Comparison of ENCODE assay signal across 1 fruit fly cellular context in genomic region chr3L:17238129-17238732, dm6.
TF ChIP-seq lines count a peak whose summit lies in the region.

Gene Rbp6, minus strand, starts transcription at chr3L:17238212.

TF ChIP-seq in whole organism, embryonic, 481 proteins besides CTCF, POLR2A, EP300 and RAD21 (continued from another document and continues in another):
- TF ChIP-seq CG42726 (GFP tag; IDR thresholded peaks at IDR 0.05; lab: Robert Waterston, UW; ENCODE audit: partially characterized antibody) (no peak), CG1603 (tag; optimal IDR thresholded peaks at IDR 0.05; lab: Kevin White, UChicago) (peak; percentile 36), Lhr (GFP tag; optimal IDR thresholded peaks at IDR 0.05; lab: Kevin White, UChicago) (no peak), tap (tag; optimal IDR thresholded peaks at IDR 0.05; lab: Kevin White, UChicago) (no peak), slbo (GFP tag; IDR thresholded peaks at IDR 0.05; lab: Robert Waterston, UW) (no peak), sens (GFP tag; lab: Kevin White, UChicago) (peak; percentile 91), hth (optimal IDR thresholded peaks at IDR 0.05; lab: Kevin White, UChicago) (no peak), p53 (GFP tag; optimal IDR thresholded peaks at IDR 0.05; lab: Kevin White, UChicago) (no peak), jing (GFP tag; optimal IDR thresholded peaks at IDR 0.05; lab: Kevin White, UChicago) (no peak), CG8944 (GFP tag; optimal IDR thresholded peaks at IDR 0.05; lab: Kevin White, UChicago) (no peak), lab (GFP tag; optimal IDR thresholded peaks at IDR 0.05; lab: Kevin White, UChicago) (peak; percentile 1), CG10366 (GFP tag; IDR thresholded peaks at IDR 0.05; lab: Robert Waterston, UW) (no peak), esg (GFP tag; conservative IDR thresholded peaks at IDR 0.05; lab: Robert Waterston, UW) (no peak), nerfin-1 (tag; optimal IDR thresholded peaks at IDR 0.05; lab: Kevin White, UChicago) (no peak), CG30403 (GFP tag; optimal IDR thresholded peaks at IDR 0.05; lab: Kevin White, UChicago) (peak; percentile 37), Oaz (GFP tag; IDR thresholded peaks at IDR 0.05; lab: Robert Waterston, UW) (no peak), sima (GFP tag; optimal IDR thresholded peaks at IDR 0.05; lab: Kevin White, UChicago) (no peak), inv (GFP tag; IDR thresholded peaks at IDR 0.05; lab: Robert Waterston, UW; ENCODE audit: partially characterized antibody) (no peak), Poxn (GFP tag; IDR thresholded peaks at IDR 0.05; lab: Robert Waterston, UW) (no peak), sd (tag; optimal IDR thresholded peaks at IDR 0.05; lab: Kevin White, UChicago) (no peak), CrebB (tag; optimal IDR thresholded peaks at IDR 0.05; lab: Kevin White, UChicago) (no peak), CG14860 (GFP tag; IDR thresholded peaks at IDR 0.05; lab: Robert Waterston, UW; ENCODE audit: partially characterized antibody) (no peak), h (optimal IDR thresholded peaks at IDR 0.05; lab: Kevin White, UChicago) (no peak), row (GFP tag; IDR thresholded peaks at IDR 0.05; lab: Robert Waterston, UW) (peak; percentile 42; the same call in 1 of the 3 replicates), psq (GFP tag; optimal IDR thresholded peaks at IDR 0.05; lab: Kevin White, UChicago) (no peak), CG4404 (GFP tag; IDR thresholded peaks at IDR 0.05; lab: Robert Waterston, UW) (no peak), CG17328 (GFP tag; IDR thresholded peaks at IDR 0.05; lab: Robert Waterston, UW) (peak; percentile 35; the same call in 1 of the 2 replicates), HHEX (GFP tag; optimal IDR thresholded peaks at IDR 0.05; lab: Kevin White, UChicago) (no peak), lilli (GFP tag; optimal IDR thresholded peaks at IDR 0.05; lab: Kevin White, UChicago) (peak; percentile 16), crol (GFP tag; IDR thresholded peaks at IDR 0.05; lab: Robert Waterston, UW) (no peak), Scr (GFP tag; IDR thresholded peaks at IDR 0.05; lab: Robert Waterston, UW; ENCODE audit: partially characterized antibody) (no peak), CG10462 (GFP tag; optimal IDR thresholded peaks at IDR 0.05; lab: Kevin White, UChicago) (peak; percentile 8), CG6689 (GFP tag; IDR thresholded peaks at IDR 0.05; lab: Robert Waterston, UW) (0 out of 2 replicates have a peak, but pooled peaks have one; percentile 24), prd (optimal IDR thresholded peaks at IDR 0.05; lab: Kevin White, UChicago) (no peak), prd (GFP tag; IDR thresholded peaks at IDR 0.05; lab: Robert Waterston, UW) (0 out of 3 replicates have a peak, but pooled peaks have one; percentile 12), Kr (GFP tag; optimal IDR thresholded peaks at IDR 0.05; lab: Kevin White, UChicago) (no peak), CG9876 (GFP tag; optimal IDR thresholded peaks at IDR 0.05; lab: Kevin White, UChicago) (no peak), CG9932 (GFP tag; IDR thresholded peaks at IDR 0.05; lab: Robert Waterston, UW) (peak; percentile 22; the same call in 1 of the 2 replicates), onecut (GFP tag; IDR thresholded peaks at IDR 0.05; lab: Robert Waterston, UW) (no peak), CG2889 (GFP tag; IDR thresholded peaks at IDR 0.05; lab: Robert Waterston, UW) (no peak), lbe (GFP tag; optimal IDR thresholded peaks at IDR 0.05; lab: Kevin White, UChicago) (no peak), Gug (GFP tag; IDR thresholded peaks at IDR 0.05; lab: Robert Waterston, UW) (no peak), cato (GFP tag; optimal IDR thresholded peaks at IDR 0.05; lab: Kevin White, UChicago; ENCODE audit: borderline replicate concordance) (no peak), Six4 (GFP tag; optimal IDR thresholded peaks at IDR 0.05; lab: Kevin White, UChicago) (no peak), CG6791 (GFP tag; IDR thresholded peaks at IDR 0.05; lab: Robert Waterston, UW; ENCODE audit: partially characterized antibody) (no peak), Fer2 (tag; optimal IDR thresholded peaks at IDR 0.05; lab: Kevin White, UChicago) (no peak), CG10654 (GFP tag; optimal IDR thresholded peaks at IDR 0.05; lab: Kevin White, UChicago) (no peak), Nf-YB (GFP tag; optimal IDR thresholded peaks at IDR 0.05; lab: Kevin White, UChicago) (no peak), CG9215 (GFP tag; IDR thresholded peaks at IDR 0.05; lab: Robert Waterston, UW) (no peak), CG17568 (GFP tag; optimal IDR thresholded peaks at IDR 0.05; lab: Kevin White, UChicago) (no peak), CG2199 (GFP tag; IDR thresholded peaks at IDR 0.05; lab: Robert Waterston, UW) (no peak), phol (tag; optimal IDR thresholded peaks at IDR 0.05; lab: Kevin White, UChicago) (peak; percentile 16), HLH4C (GFP tag; IDR thresholded peaks at IDR 0.05; lab: Robert Waterston, UW; ENCODE audit: partially characterized antibody) (no peak), CG3838 (GFP tag; optimal IDR thresholded peaks at IDR 0.05; lab: Kevin White, UChicago) (no peak), CG4360 (GFP tag; IDR thresholded peaks at IDR 0.05; lab: Robert Waterston, UW) (peak; percentile 86), CG1602 (GFP tag; optimal IDR thresholded peaks at IDR 0.05; lab: Kevin White, UChicago) (no peak), da (GFP tag; optimal IDR thresholded peaks at IDR 0.05; lab: Kevin White, UChicago) (no peak), Hsf (GFP tag; optimal IDR thresholded peaks at IDR 0.05; lab: Kevin White, UChicago) (peak; percentile 47), CG4820 (GFP tag; optimal IDR thresholded peaks at IDR 0.05; lab: Kevin White, UChicago) (no peak), CG2678 (tag; optimal IDR thresholded peaks at IDR 0.05; lab: Kevin White, UChicago) (no peak), slou (GFP tag; optimal IDR thresholded peaks at IDR 0.05; lab: Kevin White, UChicago) (no peak), CG2120 (GFP tag; optimal IDR thresholded peaks at IDR 0.05; lab: Kevin White, UChicago) (peak; percentile 29), CG17359 (tag; optimal IDR thresholded peaks at IDR 0.05; lab: Kevin White, UChicago) (peak; percentile 23), CG13287 (GFP tag; IDR thresholded peaks at IDR 0.05; lab: Robert Waterston, UW; ENCODE audit: partially characterized antibody) (no peak), sim (GFP tag; IDR thresholded peaks at IDR 0.05; lab: Robert Waterston, UW) (peak; percentile 8; the same call in 1 of the 2 replicates), so (GFP tag; IDR thresholded peaks at IDR 0.05; lab: Robert Waterston, UW) (no peak), Dp (GFP tag; optimal IDR thresholded peaks at IDR 0.05; lab: Kevin White, UChicago) (no peak), Ssrp (tag; optimal IDR thresholded peaks at IDR 0.05; lab: Kevin White, UChicago) (no peak), Optix (GFP tag; IDR thresholded peaks at IDR 0.05; lab: Robert Waterston, UW) (no peak), Hr51 (GFP tag; optimal IDR thresholded peaks at IDR 0.05; lab: Kevin White, UChicago) (no peak), dysf (GFP tag; IDR thresholded peaks at IDR 0.05; lab: Robert Waterston, UW) (0 out of 3 replicates have a peak, but pooled peaks have one; percentile 38), CG10979 (tag; optimal IDR thresholded peaks at IDR 0.05; lab: Kevin White, UChicago) (no peak), salm (tag; optimal IDR thresholded peaks at IDR 0.05; lab: Kevin White, UChicago) (no peak), Stat92E (GFP tag; optimal IDR thresholded peaks at IDR 0.05; lab: Kevin White, UChicago) (no peak), NK7.1 (GFP tag; optimal IDR thresholded peaks at IDR 0.05; lab: Kevin White, UChicago) (no peak), pan (optimal IDR thresholded peaks at IDR 0.05; lab: Kevin White, UChicago) (no peak), pan (GFP tag; optimal IDR thresholded peaks at IDR 0.05 in 1 of 2, IDR thresholded peaks at IDR 0.05 in 1 of 2) (peak in 1 of 2 experiments; percentile 58), klu (GFP tag; IDR thresholded peaks at IDR 0.05; lab: Robert Waterston, UW) (no peak), pita (GFP tag; optimal IDR thresholded peaks at IDR 0.05; lab: Kevin White, UChicago) (no peak), chif (GFP tag; optimal IDR thresholded peaks at IDR 0.05; lab: Kevin White, UChicago) (no peak), slp2 (GFP tag; optimal IDR thresholded peaks at IDR 0.05; lab: Kevin White, UChicago) (no peak), CG17912 (GFP tag; optimal IDR thresholded peaks at IDR 0.05; lab: Kevin White, UChicago) (no peak), Ravus (GFP tag; IDR thresholded peaks at IDR 0.05; lab: Robert Waterston, UW) (no peak), CkIIα-i1 (GFP tag; IDR thresholded peaks at IDR 0.05; lab: Robert Waterston, UW) (no peak), PHDP (tag; optimal IDR thresholded peaks at IDR 0.05; lab: Kevin White, UChicago) (no peak), Ada2b (GFP tag; IDR thresholded peaks at IDR 0.05; lab: Robert Waterston, UW) (peak; percentile 43; the same call in 1 of the 2 replicates), dpn (GFP tag; optimal IDR thresholded peaks at IDR 0.05; lab: Kevin White, UChicago) (peak in 1 of 2 experiments; percentile 18), cwo (GFP tag; optimal IDR thresholded peaks at IDR 0.05; lab: Kevin White, UChicago) (no peak), Opbp (GFP tag; IDR thresholded peaks at IDR 0.05; lab: Robert Waterston, UW; ENCODE audit: partially characterized antibody) (no peak), unc-4 (GFP tag; IDR thresholded peaks at IDR 0.05; lab: Robert Waterston, UW; ENCODE audit: partially characterized antibody) (no peak), pros (GFP tag; optimal IDR thresholded peaks at IDR 0.05; lab: Kevin White, UChicago) (no peak), Chrac-16 (GFP tag; optimal IDR thresholded peaks at IDR 0.05; lab: Kevin White, UChicago) (no peak), sr (GFP tag; IDR thresholded peaks at IDR 0.05; lab: Robert Waterston, UW) (0 out of 3 replicates have a peak, but pooled peaks have one; percentile 20), zfh2 (GFP tag; optimal IDR thresholded peaks at IDR 0.05; lab: Kevin White, UChicago) (no peak), tgo (GFP tag; IDR thresholded peaks at IDR 0.05; lab: Robert Waterston, UW) (peak; percentile 42; the same call in 2 of the 3 replicates), CG14050 (GFP tag; IDR thresholded peaks at IDR 0.05; lab: Robert Waterston, UW) (no peak), Awh (GFP tag; IDR thresholded peaks at IDR 0.05; lab: Robert Waterston, UW) (no peak), CG15696 (tag; optimal IDR thresholded peaks at IDR 0.05; lab: Kevin White, UChicago) (no peak), CG8359 (GFP tag; optimal IDR thresholded peaks at IDR 0.05; lab: Kevin White, UChicago; ENCODE audit: borderline replicate concordance) (no peak), shn (GFP tag; optimal IDR thresholded peaks at IDR 0.05; lab: Kevin White, UChicago) (no peak), kay (GFP tag; optimal IDR thresholded peaks at IDR 0.05; lab: Kevin White, UChicago) (no peak), wek (GFP tag; optimal IDR thresholded peaks at IDR 0.05; lab: Kevin White, UChicago) (no peak), crp (GFP tag; optimal IDR thresholded peaks at IDR 0.05; lab: Kevin White, UChicago) (peak in 1 of 2 experiments; percentile 37), seq (GFP tag; IDR thresholded peaks at IDR 0.05; lab: Robert Waterston, UW) (no peak), nerfin-2 (GFP tag; IDR thresholded peaks at IDR 0.05; lab: Robert Waterston, UW; ENCODE audit: partially characterized antibody) (no peak), zen2 (GFP tag; IDR thresholded peaks at IDR 0.05; lab: Robert Waterston, UW; ENCODE audit: partially characterized antibody) (peak; percentile 41; the same call in 1 of the 3 replicates), nom (GFP tag; optimal IDR thresholded peaks at IDR 0.05; lab: Kevin White, UChicago) (peak; percentile 1), toy (GFP tag; IDR thresholded peaks at IDR 0.05; lab: Robert Waterston, UW) (no peak), Sox102F (GFP tag; optimal IDR thresholded peaks at IDR 0.05; lab: Kevin White, UChicago) (peak; percentile 36), pnt (GFP tag; optimal IDR thresholded peaks at IDR 0.05; lab: Kevin White, UChicago) (no peak), z (GFP tag; IDR thresholded peaks at IDR 0.05; lab: Robert Waterston, UW) (no peak), vvl (GFP tag; IDR thresholded peaks at IDR 0.05; lab: Robert Waterston, UW) (peak; percentile 54), ase (GFP tag; IDR thresholded peaks at IDR 0.05; lab: Robert Waterston, UW) (no peak), Bteb2 (GFP tag; optimal IDR thresholded peaks at IDR 0.05; lab: Kevin White, UChicago) (no peak), bowl (GFP tag; IDR thresholded peaks at IDR 0.05; lab: Robert Waterston, UW) (no peak), ab (GFP tag; optimal IDR thresholded peaks at IDR 0.05; lab: Kevin White, UChicago) (no peak), jumu (GFP tag; optimal IDR thresholded peaks at IDR 0.05; lab: Kevin White, UChicago) (no peak), en (GFP tag; optimal IDR thresholded peaks at IDR 0.05; lab: Kevin White, UChicago) (no peak), lmd (GFP tag; IDR thresholded peaks at IDR 0.05; lab: Robert Waterston, UW) (peak; percentile 25; the same call in 1 of the 2 replicates), CG7839 (tag; optimal IDR thresholded peaks at IDR 0.05; lab: Kevin White, UChicago) (no peak), hkb (optimal IDR thresholded peaks at IDR 0.05; lab: Kevin White, UChicago) (no peak), hkb (GFP tag; IDR thresholded peaks at IDR 0.05; lab: Robert Waterston, UW) (peak; percentile 37), CG31441 (GFP tag; IDR thresholded peaks at IDR 0.05; lab: Robert Waterston, UW) (no peak), NFAT (GFP tag; IDR thresholded peaks at IDR 0.05; lab: Robert Waterston, UW) (no peak), Dfd (GFP tag; optimal IDR thresholded peaks at IDR 0.05; lab: Kevin White, UChicago) (no peak), knrl (GFP tag; IDR thresholded peaks at IDR 0.05; lab: Robert Waterston, UW; ENCODE audit: partially characterized antibody) (no peak), ewg (GFP tag; optimal IDR thresholded peaks at IDR 0.05; lab: Kevin White, UChicago) (no peak), Hr78 (GFP tag; optimal IDR thresholded peaks at IDR 0.05; lab: Kevin White, UChicago) (no peak), Dek (tag; optimal IDR thresholded peaks at IDR 0.05; lab: Kevin White, UChicago) (no peak), CG14965 (GFP tag; optimal IDR thresholded peaks at IDR 0.05; lab: Kevin White, UChicago; ENCODE audit: borderline replicate concordance) (no peak), stc (GFP tag; IDR thresholded peaks at IDR 0.05; lab: Robert Waterston, UW) (no peak; the same call in 1 of the 2 replicates), D19B (GFP tag; optimal IDR thresholded peaks at IDR 0.05; lab: Kevin White, UChicago) (no peak), Trl (optimal IDR thresholded peaks at IDR 0.05; lab: Kevin White, UChicago) (peak; percentile 42 to 70), Trl (GFP tag; optimal IDR thresholded peaks at IDR 0.05; lab: Kevin White, UChicago) (no peak), dmrt99B (tag; optimal IDR thresholded peaks at IDR 0.05; lab: Kevin White, UChicago) (peak; percentile 18)
